Worm (Caenorhabditis elegans) whole organism, L4 larva: ENCODE results near the gene mct-6.

Source experiments
- Y75B8A.6 ChIP-seq: fragments of 200-800 bp; sonication (Bioruptor generic); IDR thresholded peaks from 2 replicates; pipeline ENCODE4 v1.3.6; 2022; ENCODE audit warnings: missing genetic modification reagents, missing genetic modification characterization, missing compliant biosample characterization
- daf-19 ChIP-seq: fragments of 200-800 bp; sonication (Bioruptor generic); conservative IDR thresholded peaks from 2 replicates; pipeline ENCODE4 v1.3.6; 2022; ENCODE audit warnings: missing genetic modification characterization, missing compliant biosample characterization
- lin-15B ChIP-seq: fragments of 150-350 bp; sonication (generic microtip); optimal IDR thresholded peaks from 3 replicates; lab custom pipeline; 2014; ENCODE audit warnings: missing biosample characterization, missing genetic modification characterization
- madf-9 ChIP-seq: fragments of 200-800 bp; sonication (Bioruptor generic); conservative IDR thresholded peaks from 2 replicates; pipeline ENCODE4 v1.3.6; 2022; ENCODE audit warnings: missing genetic modification reagents, missing genetic modification characterization, missing compliant biosample characterization
- mdl-1 ChIP-seq, 2 experiments: fragments of 150-350 bp in 1 of 2; sonication (generic microtip) in 1 of 2; optimal IDR thresholded peaks; 2 replicates each; lab custom pipeline; 2014 to 2017; ENCODE audit warnings: missing biosample characterization in 2 of 2, missing genetic modification characterization in 2 of 2
- mes-2 ChIP-seq: sonication (generic microtip); optimal IDR thresholded peaks from 2 replicates; lab custom pipeline; 2016; ENCODE audit warnings: missing genotype, mild to moderate bottlenecking, missing genetic modification characterization, missing compliant biosample characterization; ENCODE audit not compliant: poor library complexity, severe bottlenecking
- nhr-237 ChIP-seq: sonication (generic microtip); optimal IDR thresholded peaks from 2 replicates; lab custom pipeline; 2017; ENCODE audit warnings: missing biosample characterization, missing genetic modification characterization
- nhr-28 ChIP-seq: fragments of 150-350 bp; optimal IDR thresholded peaks from 2 replicates; lab custom pipeline; 2014; ENCODE audit warnings: missing biosample characterization, missing genetic modification characterization
- nhr-42 ChIP-seq: fragments of 200-800 bp; sonication (Bioruptor generic); IDR thresholded peaks from 2 replicates; pipeline ENCODE4 v1.3.6; 2022; ENCODE audit warnings: missing genetic modification characterization, missing compliant biosample characterization
- nhr-76 ChIP-seq: fragments of 150-350 bp; optimal IDR thresholded peaks from 2 replicates; lab custom pipeline; 2014; ENCODE audit warnings: missing biosample characterization, missing genetic modification characterization
- zag-1 ChIP-seq: fragments of 150-350 bp; optimal IDR thresholded peaks from 2 replicates; lab custom pipeline; 2014; ENCODE audit warnings: missing biosample characterization, missing genetic modification characterization

DNA sequence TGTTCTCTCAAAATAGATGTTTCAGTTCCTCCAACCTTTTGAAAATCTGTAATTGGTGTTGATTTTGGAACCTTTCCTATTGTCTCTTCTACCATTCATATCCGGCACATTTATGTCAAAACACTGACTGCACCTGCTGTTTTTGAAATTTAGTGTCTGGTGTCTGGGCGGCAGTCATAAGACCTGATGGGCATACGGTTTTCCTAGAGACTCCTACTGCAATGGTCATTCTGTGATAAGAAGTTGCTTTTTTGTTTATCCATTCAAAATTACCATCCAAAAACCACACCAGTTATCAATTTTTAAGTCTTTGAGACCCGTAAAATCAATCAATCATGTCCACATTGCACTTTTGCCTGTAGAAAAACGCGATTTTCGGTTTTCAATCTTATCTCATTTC is 28.3 kb upstream of the mct-6 start:
- TF ChIP-seq daf-19 (no peak), nhr-76 (no peak), nhr-28 (peak; percentile 51), mdl-1 (tag; optimal IDR thresholded peaks at IDR 0.05; lab: Kevin White, UChicago) (no peak), nhr-237 (tag; lab: Kevin White, UChicago) (no peak), zag-1 (no peak), madf-9 (GFP tag; lab: Robert Waterston, UW) (no peak), Y75B8A.6 (GFP tag; lab: Robert Waterston, UW) (no peak), lin-15B (tag; lab: Kevin White, UChicago) (no peak), mes-2 (tag; lab: Kevin White, UChicago) (no peak), nhr-42 (GFP tag; lab: Robert Waterston, UW) (no peak)
